Worm (Caenorhabditis elegans): ENCODE results near the gene C16C8.7.

DNA sequence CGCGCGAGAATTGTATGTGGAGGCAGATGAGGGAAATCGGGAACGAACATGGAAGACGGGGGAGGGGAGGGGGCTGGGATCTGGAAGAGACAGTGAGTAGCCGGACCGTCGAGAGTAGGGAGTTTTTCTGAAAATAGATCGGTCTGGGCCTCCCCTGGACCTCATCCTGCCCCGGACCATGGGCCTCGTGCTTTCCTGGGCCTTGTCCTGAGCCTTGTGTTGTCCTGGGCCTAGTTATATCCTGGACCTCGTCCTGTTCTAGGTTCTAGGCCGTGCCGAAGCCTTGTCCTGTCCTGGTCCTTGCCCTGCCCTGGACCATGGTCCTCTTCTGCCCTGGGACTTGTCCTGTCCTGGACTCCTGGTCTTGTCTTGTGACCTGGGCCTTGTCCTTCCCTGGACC lies 22.6 kb downstream of the C16C8.7 start:
- no peak for TF ChIP-seq ceh-19 (GFP tag; optimal IDR thresholded peaks at IDR 0.05)
- TF ChIP-seq K09A11.1 (tag; optimal IDR thresholded peaks at IDR 0.05; ENCODE audit: insufficient read depth) = no peak
- no peak for TF ChIP-seq pha-4 (tag; optimal IDR thresholded peaks at IDR 0.05)
- TF ChIP-seq ceh-9 (tag; optimal IDR thresholded peaks at IDR 0.05) = no peak
- TF ChIP-seq nhr-11 (tag; optimal IDR thresholded peaks at IDR 0.05) = no peak
- TF ChIP-seq unc-55 (GFP tag; optimal IDR thresholded peaks at IDR 0.05) = no peak
- TF ChIP-seq ceh-2 (tag; optimal IDR thresholded peaks at IDR 0.05) = no peak

Data from whole organism, late embryonic.